Fruit fly (Drosophila melanogaster): ENCODE measurements around the gene regucalcin.

DNA sequence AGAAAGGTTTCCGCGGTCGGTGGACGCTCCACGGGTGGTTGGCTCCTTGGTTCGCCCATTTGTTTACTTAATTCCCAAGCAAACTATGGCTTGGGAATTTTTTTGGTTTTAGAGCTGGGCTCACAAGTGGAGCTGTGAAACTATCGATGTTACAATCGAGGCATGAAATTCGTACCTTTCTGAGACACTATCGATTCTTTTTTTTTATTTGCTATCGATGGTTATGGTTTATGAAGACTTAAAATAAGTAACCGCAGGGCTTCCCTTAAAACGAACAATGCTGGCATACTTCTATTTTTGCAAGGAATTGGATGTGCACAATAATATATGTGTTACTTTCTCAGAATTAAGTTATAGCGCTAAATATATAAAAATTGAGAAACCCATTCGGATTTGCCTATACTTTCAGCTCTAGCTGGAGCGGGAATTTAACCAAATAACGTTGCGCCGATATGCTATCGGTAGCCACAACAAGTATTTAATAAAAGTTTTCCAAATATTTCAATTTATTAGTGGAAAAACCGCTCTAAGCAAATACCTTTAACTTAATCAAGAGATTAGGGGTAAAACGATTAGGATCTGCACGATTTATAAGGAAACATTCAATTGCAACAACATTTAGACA, 5.8 kb downstream of the regucalcin start, which contains the start of gene Chrac-16:
- TF ChIP-seq Dfd (GFP tag; optimal IDR thresholded peaks at IDR 0.05), result no peak
- no peak for TF ChIP-seq dsf (GFP tag; optimal IDR thresholded peaks at IDR 0.05; ENCODE audit: borderline replicate concordance)
